Worm (Caenorhabditis elegans) whole organism, L4 larva: ENCODE data around the gene T12A2.3.

Experiments
- F49E8.2 ChIP-seq: sonication (generic microtip); optimal IDR thresholded peaks from 2 replicates; lab custom pipeline; 2016; ENCODE audit warnings: missing compliant biosample characterization, mild to moderate bottlenecking, missing genetic modification characterization, borderline replicate concordance
- ama-1 ChIP-seq: fragments of 150-350 bp; optimal IDR thresholded peaks from 2 replicates; lab custom pipeline; 2014; ENCODE audit warnings: inconsistent platforms, mixed read lengths
- attf-4 ChIP-seq: sonication (generic microtip); optimal IDR thresholded peaks from 3 replicates; lab custom pipeline; 2017; ENCODE audit warnings: missing biosample characterization, missing genetic modification characterization
- ceh-82 ChIP-seq: sonication (generic microtip); optimal IDR thresholded peaks from 2 replicates; lab custom pipeline; 2017; ENCODE audit warnings: missing biosample characterization, missing genetic modification characterization
- egl-43 ChIP-seq: fragments of 200-800 bp; sonication (Bioruptor generic); IDR thresholded peaks from 2 replicates; pipeline ENCODE4 v1.3.6; 2022; ENCODE audit warnings: missing genetic modification reagents, missing genetic modification characterization, missing compliant biosample characterization
- jun-1 ChIP-seq: fragments of 150-350 bp; optimal IDR thresholded peaks from 2 replicates; lab custom pipeline; 2014; ENCODE audit warnings: missing biosample characterization, missing genetic modification reagents, missing genetic modification characterization
- lin-13 ChIP-seq: fragments of 150-350 bp; optimal IDR thresholded peaks from 2 replicates; lab custom pipeline; 2014; ENCODE audit warnings: missing biosample characterization, missing genetic modification reagents, missing genetic modification characterization
- lin-39 ChIP-seq: fragments of 150-350 bp; optimal IDR thresholded peaks from 2 replicates; lab custom pipeline; 2014; ENCODE audit warnings: missing biosample characterization, missing genetic modification reagents, missing genetic modification characterization
- nhr-11 ChIP-seq: fragments of 150-350 bp; optimal IDR thresholded peaks from 2 replicates; lab custom pipeline; 2014; ENCODE audit warnings: missing biosample characterization, missing genetic modification characterization
- pha-4 ChIP-seq, 2 experiments: fragments of 150-350 bp in 1 of 2; fragments of 200-800 bp in 1 of 2; sonication (Bioruptor generic) in 1 of 2; IDR thresholded peaks in 1 of 2; optimal IDR thresholded peaks in 1 of 2; 2 replicates each; pipeline versions ENCODE4 v1.3.6 to Lab custom; 2014 to 2022; ENCODE audit warnings: missing genetic modification characterization in 2 of 2, missing genetic modification reagents in 2 of 2, missing biosample characterization in 1 of 2, missing compliant biosample characterization in 1 of 2
- tag-97 ChIP-seq: fragments of 200-800 bp; sonication (Bioruptor generic); IDR thresholded peaks from 2 replicates; pipeline ENCODE4 v1.3.6; 2022; ENCODE audit warnings: missing genetic modification characterization, missing compliant biosample characterization
- unc-62 ChIP-seq, 3 experiments: fragments of 150-350 bp in 1 of 3; sonication (generic microtip); optimal IDR thresholded peaks in 2 of 3; peaks in 1 of 3; 1 replicate in 1 of 3; 2 replicates in 2 of 3; lab custom pipeline; 2014 to 2017; ENCODE audit warnings: missing biosample characterization in 3 of 3, missing genetic modification characterization in 3 of 3, missing genetic modification reagents in 3 of 3, missing genotype in 1 of 3

DNA sequence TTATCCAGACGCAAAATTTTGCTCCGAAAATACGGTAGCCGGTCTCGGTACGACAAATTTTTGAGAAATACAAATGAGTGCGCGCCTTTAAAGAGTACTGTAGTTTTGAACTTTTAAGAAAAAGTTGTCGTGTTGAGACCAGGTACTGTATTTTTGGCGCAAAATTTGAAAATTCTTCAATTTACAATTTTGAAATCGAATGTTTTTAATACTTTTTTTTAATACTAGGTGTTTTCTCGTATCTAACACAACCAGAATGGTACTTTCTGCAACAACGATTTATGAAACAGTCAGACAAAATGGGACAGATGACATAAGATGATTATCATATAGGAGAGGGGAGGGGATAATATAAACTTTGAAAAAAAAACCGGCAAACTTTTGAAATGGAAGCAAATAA lies 44.9 kb upstream of the T12A2.3 start:
- TF ChIP-seq lin-13 (no peak), pha-4 (GFP tag; IDR thresholded peaks at IDR 0.05; lab: Robert Waterston, UW) (no peak), pha-4 (tag; optimal IDR thresholded peaks at IDR 0.05; lab: Kevin White, UChicago) (no peak), F49E8.2 (tag; lab: Kevin White, UChicago) (peak; percentile 70), tag-97 (GFP tag; lab: Robert Waterston, UW) (no peak), attf-4 (tag; lab: Kevin White, UChicago) (no peak), ama-1 (lab: Kevin White, UChicago) (no peak), egl-43 (GFP tag; lab: Robert Waterston, UW) (no peak), nhr-11 (tag; lab: Kevin White, UChicago) (no peak), lin-39 (tag; lab: Kevin White, UChicago) (no peak), unc-62 (GFP tag; optimal IDR thresholded peaks at IDR 0.05 in 1 of 2; lab: Kevin White, UChicago) (no peak), unc-62 (tag; optimal IDR thresholded peaks at IDR 0.05; lab: Kevin White, UChicago) (no peak), ceh-82 (no peak), jun-1 (tag; lab: Kevin White, UChicago) (no peak)
